Fruit fly (Drosophila melanogaster): ENCODE results near the gene Pex19.

DNA sequence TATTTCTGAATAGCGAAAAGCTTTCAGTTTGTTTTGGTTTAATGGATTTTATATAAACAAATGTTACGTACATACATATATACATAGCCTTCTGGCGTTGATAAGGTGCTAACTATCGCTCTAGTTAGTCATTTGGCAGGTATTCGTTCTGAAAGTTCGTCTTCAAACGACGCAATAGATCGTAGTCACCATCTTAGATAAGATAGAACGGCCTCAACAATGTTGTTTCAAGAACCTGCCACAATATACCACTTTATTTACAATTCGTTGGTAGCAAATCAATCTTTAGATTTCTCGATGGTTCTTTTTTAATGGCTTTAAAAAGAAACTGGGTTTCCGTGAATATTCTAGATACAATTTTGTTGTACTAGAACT, 44.8 kb upstream of the Pex19 start:
- TF ChIP-seq EcR (GFP tag; optimal IDR thresholded peaks at IDR 0.05): no peak
- no peak for TF ChIP-seq Pif1A (GFP tag; optimal IDR thresholded peaks at IDR 0.05)
- TF ChIP-seq rn (GFP tag; IDR thresholded peaks at IDR 0.05): no peak
- no peak for TF ChIP-seq CG4496 (GFP tag; IDR thresholded peaks at IDR 0.05)
- TF ChIP-seq CG17806 (tag; optimal IDR thresholded peaks at IDR 0.05): no peak
- TF ChIP-seq CG10348 (GFP tag; IDR thresholded peaks at IDR 0.05): no peak
- no peak for TF ChIP-seq Ets98B (GFP tag; IDR thresholded peaks at IDR 0.05)
- no peak for TF ChIP-seq CG15710 (tag; optimal IDR thresholded peaks at IDR 0.05)
- TF ChIP-seq gl (tag; optimal IDR thresholded peaks at IDR 0.05): no peak
- TF ChIP-seq CG8301 (tag; optimal IDR thresholded peaks at IDR 0.05): no peak
- no peak for TF ChIP-seq Pif1B (GFP tag; optimal IDR thresholded peaks at IDR 0.05)
- no peak for TF ChIP-seq Snoo (tag; optimal IDR thresholded peaks at IDR 0.05)
- no peak for TF ChIP-seq CG8159 (tag; optimal IDR thresholded peaks at IDR 0.05)

Data from whole organism, pupa.